Fruit fly (Drosophila melanogaster): Measurements from ENCODE around the gene Saysd1.

Saysd1 gene

DNA sequence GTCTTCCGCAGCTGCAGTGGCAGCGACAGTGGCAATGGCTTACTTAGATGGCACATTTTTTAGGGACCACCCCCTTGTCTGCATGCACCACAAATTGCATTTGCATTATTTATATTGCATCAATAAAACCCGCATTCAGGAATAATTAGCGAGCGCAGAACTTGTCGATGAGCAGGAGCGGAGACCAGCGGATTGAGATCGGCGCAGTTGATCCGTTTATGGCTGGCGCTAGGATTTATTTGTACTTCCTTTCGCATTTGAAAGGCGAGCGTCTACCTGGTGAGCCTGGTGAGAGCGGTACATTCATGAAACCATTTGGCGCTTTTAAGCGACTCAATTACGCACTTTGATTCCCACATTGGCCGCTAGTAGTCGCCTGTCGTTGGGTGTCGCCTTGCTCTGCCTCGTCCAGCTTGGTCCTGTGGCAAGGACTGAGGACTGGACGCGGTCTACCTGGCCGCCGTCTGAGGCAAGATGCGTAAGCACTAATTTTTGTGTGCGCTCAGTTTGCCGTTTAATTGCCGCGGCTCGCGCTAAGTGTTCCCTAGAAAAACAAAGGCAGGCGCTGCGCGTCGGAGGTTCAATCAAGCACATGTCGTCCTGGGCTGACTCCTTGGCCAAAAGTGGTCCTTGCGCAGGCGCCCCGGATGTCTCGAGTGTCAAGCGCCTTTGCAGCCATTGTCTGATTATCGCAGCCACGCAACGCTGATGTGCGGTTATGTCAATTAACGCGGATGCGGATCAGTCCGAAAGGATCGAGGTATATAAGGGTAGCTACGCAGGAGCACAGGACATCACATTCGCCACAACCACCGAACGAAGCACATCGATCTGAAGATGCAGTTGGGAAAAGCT lies 20.0 kb downstream of the Saysd1 start, which contains the start of gene CG13653 (continued):
- no peak for TF ChIP-seq Xrp1 (GFP tag; IDR thresholded peaks at IDR 0.05)
- no peak for TF ChIP-seq CG2875 (GFP tag; optimal IDR thresholded peaks at IDR 0.05)
- TF ChIP-seq eve (GFP tag; optimal IDR thresholded peaks at IDR 0.05): no peak
- no peak for TF ChIP-seq lilli (GFP tag; optimal IDR thresholded peaks at IDR 0.05)
- no peak for TF ChIP-seq CG4617 (GFP tag; optimal IDR thresholded peaks at IDR 0.05; ENCODE audit: borderline replicate concordance)
- TF ChIP-seq bowl (GFP tag; IDR thresholded peaks at IDR 0.05): no peak
- TF ChIP-seq run (tag; optimal IDR thresholded peaks at IDR 0.05): no peak
- no peak for TF ChIP-seq Drgx (GFP tag; IDR thresholded peaks at IDR 0.05)
- TF ChIP-seq unc-4 (GFP tag; IDR thresholded peaks at IDR 0.05; ENCODE audit: partially characterized antibody): no peak
- TF ChIP-seq CG17612 (GFP tag; IDR thresholded peaks at IDR 0.05): no peak
- TF ChIP-seq tll (GFP tag; optimal IDR thresholded peaks at IDR 0.05): peak in 1 of 2 experiments; percentile 91
- TF ChIP-seq Myb (GFP tag; optimal IDR thresholded peaks at IDR 0.05): no peak
- no peak for TF ChIP-seq CrebB (tag; optimal IDR thresholded peaks at IDR 0.05)
- no peak for TF ChIP-seq D19A (tag; optimal IDR thresholded peaks at IDR 0.05)
- no peak for TF ChIP-seq CG10654 (GFP tag; optimal IDR thresholded peaks at IDR 0.05)
- no peak for TF ChIP-seq kay (GFP tag; optimal IDR thresholded peaks at IDR 0.05)
- no peak for TF ChIP-seq pan (optimal IDR thresholded peaks at IDR 0.05)
- TF ChIP-seq pan (GFP tag; optimal IDR thresholded peaks at IDR 0.05 in 1 of 2, IDR thresholded peaks at IDR 0.05 in 1 of 2): no peak
- no peak for TF ChIP-seq CG4282 (GFP tag; optimal IDR thresholded peaks at IDR 0.05)
- no peak for TF ChIP-seq chm (GFP tag; IDR thresholded peaks at IDR 0.05)
- no peak for TF ChIP-seq CG18599 (GFP tag; optimal IDR thresholded peaks at IDR 0.05)
- no peak for TF ChIP-seq insv (GFP tag; optimal IDR thresholded peaks at IDR 0.05)
- no peak for TF ChIP-seq ase (GFP tag; IDR thresholded peaks at IDR 0.05)
- TF ChIP-seq dati (GFP tag; IDR thresholded peaks at IDR 0.05): no peak
- 0 out of 3 replicates have a peak, but pooled peaks have one; percentile 11 for TF ChIP-seq CG34422 (GFP tag; IDR thresholded peaks at IDR 0.05)
- TF ChIP-seq CG11398 (GFP tag; optimal IDR thresholded peaks at IDR 0.05): no peak
- TF ChIP-seq HLH4C (GFP tag; IDR thresholded peaks at IDR 0.05; ENCODE audit: partially characterized antibody): no peak
- peak; percentile 84 for TF ChIP-seq zen (tag; optimal IDR thresholded peaks at IDR 0.05)
- no peak for TF ChIP-seq sim (GFP tag; IDR thresholded peaks at IDR 0.05)
- TF ChIP-seq cg (GFP tag; optimal IDR thresholded peaks at IDR 0.05): no peak
- TF ChIP-seq CG7271 (tag; optimal IDR thresholded peaks at IDR 0.05): peak; percentile 25
- no peak for TF ChIP-seq Gug (GFP tag; IDR thresholded peaks at IDR 0.05)
- no peak for TF ChIP-seq zfh1 (GFP tag; IDR thresholded peaks at IDR 0.05)
- TF ChIP-seq CG15479 (GFP tag; optimal IDR thresholded peaks at IDR 0.05): no peak
- TF ChIP-seq MTF-1 (GFP tag; optimal IDR thresholded peaks at IDR 0.05; ENCODE audit: borderline replicate concordance): no peak
- no peak for TF ChIP-seq CG7963 (GFP tag; IDR thresholded peaks at IDR 0.05; ENCODE audit: partially characterized antibody)
- no peak for TF ChIP-seq Abd-B (GFP tag; optimal IDR thresholded peaks at IDR 0.05)
- TF ChIP-seq Ets65A (GFP tag): peak; percentile 44
- TF ChIP-seq CG4424 (GFP tag; optimal IDR thresholded peaks at IDR 0.05): no peak
- TF ChIP-seq GATAe (GFP tag; conservative IDR thresholded peaks at IDR 0.05): no peak
- TF ChIP-seq Gsc (GFP tag; IDR thresholded peaks at IDR 0.05): no peak
- no peak for TF ChIP-seq NC2β (GFP tag; optimal IDR thresholded peaks at IDR 0.05)
- TF ChIP-seq CTCF (GFP tag; optimal IDR thresholded peaks at IDR 0.05): peak; percentile 79
- TF ChIP-seq CG8359 (GFP tag; optimal IDR thresholded peaks at IDR 0.05; ENCODE audit: borderline replicate concordance): no peak
- no peak for TF ChIP-seq Opbp (GFP tag; IDR thresholded peaks at IDR 0.05; ENCODE audit: partially characterized antibody)
- TF ChIP-seq CG1233 (GFP tag; optimal IDR thresholded peaks at IDR 0.05): no peak
- TF ChIP-seq cad (GFP tag; optimal IDR thresholded peaks at IDR 0.05): peak; percentile 88
- no peak for TF ChIP-seq MBD-R2 (GFP tag; IDR thresholded peaks at IDR 0.05)
- no peak for TF ChIP-seq tap (tag; optimal IDR thresholded peaks at IDR 0.05)
- no peak for TF ChIP-seq corto (GFP tag; optimal IDR thresholded peaks at IDR 0.05)

Measured in whole organism, embryonic.